Fruit fly (Drosophila melanogaster) whole organism, embryonic: ENCODE results near the gene Lipt2.
A peak's percentile ranks its signal among the peaks of the same experiment; 100 is the strongest.

Source experiments
- CG1024 ChIP-seq: fragments of 200-800 bp; sonication (Bioruptor generic); IDR thresholded peaks from 2 replicates; pipeline ENCODE4 v1.3.6; 2022; ENCODE audit warnings: missing biosample characterization, missing genetic modification characterization
- CG12236 ChIP-seq: fragments of 200-800 bp; sonication (Bioruptor generic); optimal IDR thresholded peaks from 2 replicates; lab custom pipeline; 2016; ENCODE audit warnings: missing biosample characterization, missing genetic modification characterization
- CG12769 ChIP-seq: fragments of 200-800 bp; sonication (Bioruptor generic); optimal IDR thresholded peaks from 2 replicates; lab custom pipeline; 2019; ENCODE audit warnings: missing biosample characterization, mild to moderate bottlenecking, missing genetic modification characterization, moderate library complexity
- CG12942 ChIP-seq: fragments of 200-800 bp; sonication (Bioruptor generic); optimal IDR thresholded peaks from 3 replicates; lab custom pipeline; 2016; ENCODE audit warnings: missing biosample characterization, missing genetic modification characterization
- CG13424 ChIP-seq: fragments of 200-800 bp; sonication (Bioruptor generic); optimal IDR thresholded peaks from 2 replicates; lab custom pipeline; 2019; ENCODE audit warnings: missing biosample characterization, mild to moderate bottlenecking, missing genetic modification characterization, moderate library complexity
- CG13894 ChIP-seq: fragments of 200-800 bp; sonication (Bioruptor generic); optimal IDR thresholded peaks from 3 replicates; lab custom pipeline; 2018; ENCODE audit warnings: missing biosample characterization, mild to moderate bottlenecking, missing genetic modification characterization, moderate library complexity
- CG14441 ChIP-seq: fragments of 200-800 bp; sonication (Bioruptor generic); IDR thresholded peaks from 2 replicates; pipeline ENCODE4 v1.3.6; 2022; ENCODE audit warnings: missing biosample characterization, missing genetic modification characterization
- CG15514 ChIP-seq: fragments of 200-800 bp; sonication (Bioruptor generic); optimal IDR thresholded peaks from 3 replicates; lab custom pipeline; 2017; ENCODE audit warnings: missing biosample characterization, missing genetic modification characterization, mild to moderate bottlenecking, moderate library complexity, missing genetic modification reagents
- CG1603 ChIP-seq: fragments of 200-800 bp; sonication (Bioruptor generic); optimal IDR thresholded peaks from 2 replicates; lab custom pipeline; 2019; ENCODE audit warnings: missing biosample characterization, mild to moderate bottlenecking, missing genetic modification characterization, moderate library complexity
- CG2875 ChIP-seq: fragments of 200-800 bp; sonication (Bioruptor generic); optimal IDR thresholded peaks from 2 replicates; lab custom pipeline; 2017; ENCODE audit warnings: missing biosample characterization, mild to moderate bottlenecking, missing genetic modification characterization, missing genetic modification reagents
- CG31388 ChIP-seq: fragments of 200-800 bp; sonication (Bioruptor generic); optimal IDR thresholded peaks from 2 replicates; lab custom pipeline; 2016; ENCODE audit warnings: missing biosample characterization, missing genetic modification characterization
- CG32772 ChIP-seq: fragments of 200-800 bp; sonication (Bioruptor generic); IDR thresholded peaks from 2 replicates; pipeline ENCODE4 v1.3.6; 2022; ENCODE audit warnings: missing biosample characterization, missing genetic modification characterization
- CG34422 ChIP-seq: fragments of 200-800 bp; sonication (Bioruptor generic); IDR thresholded peaks from 3 replicates; pipeline ENCODE4 v1.3.6; 2022; ENCODE audit warnings: missing biosample characterization, missing genetic modification characterization
- CG6791 ChIP-seq: fragments of 200-800 bp; sonication (Bioruptor generic); IDR thresholded peaks from 3 replicates; pipeline ENCODE4 v1.3.6; 2022; ENCODE audit warnings: missing biosample characterization, missing genetic modification characterization; ENCODE audit not compliant: partially characterized antibody
- CG7271 ChIP-seq: fragments of 200-800 bp; sonication (Bioruptor generic); optimal IDR thresholded peaks from 2 replicates; lab custom pipeline; 2018; ENCODE audit warnings: missing biosample characterization, mild to moderate bottlenecking, missing genetic modification characterization, moderate library complexity
- CG7839 ChIP-seq: fragments of 200-800 bp; sonication (Bioruptor generic); optimal IDR thresholded peaks from 3 replicates; lab custom pipeline; 2018; ENCODE audit warnings: missing biosample characterization, mild to moderate bottlenecking, missing genetic modification characterization, moderate library complexity
- CG8478 ChIP-seq: fragments of >200 bp; optimal IDR thresholded peaks from 2 replicates; lab custom pipeline; 2018
- CG9932 ChIP-seq: fragments of 200-800 bp; sonication (Bioruptor generic); IDR thresholded peaks from 2 replicates; pipeline ENCODE4 v1.3.6; 2022; ENCODE audit warnings: missing biosample characterization, missing genetic modification characterization
- Dref ChIP-seq: fragments of 200-800 bp; sonication (Bioruptor generic); IDR thresholded peaks from 2 replicates; pipeline ENCODE4 v1.3.6; 2022; ENCODE audit warnings: missing biosample characterization, missing genetic modification characterization
- HLHmδ ChIP-seq: fragments of 200-800 bp; sonication (Bioruptor generic); optimal IDR thresholded peaks from 2 replicates; lab custom pipeline; 2018; ENCODE audit warnings: missing biosample characterization, mild to moderate bottlenecking, missing genetic modification characterization, moderate library complexity
- MBD-R2 ChIP-seq: fragments of 200-800 bp; sonication (Bioruptor generic); IDR thresholded peaks from 2 replicates; pipeline ENCODE4 v1.3.6; 2022; ENCODE audit warnings: missing biosample characterization, missing genetic modification characterization
- MESR4 ChIP-seq: fragments of 200-800 bp; sonication (Bioruptor generic); optimal IDR thresholded peaks from 2 replicates; lab custom pipeline; 2018; ENCODE audit warnings: missing biosample characterization, mild to moderate bottlenecking, missing genetic modification characterization, moderate library complexity
- Med ChIP-seq: fragments of 200-800 bp; sonication (Bioruptor generic); peaks from one replicate; lab custom pipeline; 2016; ENCODE audit warnings: missing biosample characterization, missing genetic modification characterization, mild to moderate bottlenecking, inconsistent platforms, moderate library complexity
- Ptx1 ChIP-seq: fragments of 200-800 bp; sonication (Bioruptor generic); IDR thresholded peaks from 2 replicates; pipeline ENCODE4 v1.3.6; 2022; ENCODE audit warnings: missing biosample characterization, missing genetic modification characterization
- amos ChIP-seq: fragments of 200-800 bp; sonication (Bioruptor generic); IDR thresholded peaks from 2 replicates; pipeline ENCODE4 v1.3.6; 2022; ENCODE audit warnings: missing biosample characterization, missing genetic modification characterization; ENCODE audit not compliant: partially characterized antibody
- ash1 ChIP-seq: fragments of 200-800 bp; sonication (Bioruptor generic); optimal IDR thresholded peaks from 2 replicates; lab custom pipeline; 2018; ENCODE audit warnings: missing biosample characterization, mild to moderate bottlenecking, missing genetic modification characterization
- bsh ChIP-seq, 2 experiments: fragments of 200-800 bp; sonication (Bioruptor generic); optimal IDR thresholded peaks; 2 replicates each; lab custom pipeline; 2017 to 2018; ENCODE audit warnings: mild to moderate bottlenecking in 2 of 2, missing biosample characterization in 2 of 2, missing genetic modification characterization in 2 of 2, moderate library complexity in 1 of 2
- chinmo ChIP-seq: fragments of 200-800 bp; sonication (Bioruptor generic); IDR thresholded peaks from 4 replicates; pipeline ENCODE4 v1.3.6; 2022; ENCODE audit warnings: missing biosample characterization, missing genetic modification characterization; ENCODE audit not compliant: partially characterized antibody
- crol ChIP-seq: fragments of 200-800 bp; sonication (Bioruptor generic); IDR thresholded peaks from 2 replicates; pipeline ENCODE4 v1.3.6; 2022; ENCODE audit warnings: missing biosample characterization, missing genetic modification characterization
- crp ChIP-seq, 2 experiments: fragments of 200-800 bp; sonication (Bioruptor generic); optimal IDR thresholded peaks; 2 replicates in 1 of 2; 3 replicates in 1 of 2; lab custom pipeline; 2017; ENCODE audit warnings: missing biosample characterization in 2 of 2, missing genetic modification characterization in 2 of 2, mild to moderate bottlenecking in 1 of 2, moderate library complexity in 1 of 2
- exex ChIP-seq: fragments of 200-800 bp; sonication (Bioruptor generic); optimal IDR thresholded peaks from 4 replicates; lab custom pipeline; 2018; ENCODE audit warnings: missing biosample characterization, mild to moderate bottlenecking, missing genetic modification characterization, moderate library complexity
- fd96Cb ChIP-seq: fragments of 200-800 bp; sonication (Bioruptor generic); optimal IDR thresholded peaks from 2 replicates; lab custom pipeline; 2018; ENCODE audit warnings: missing biosample characterization, mild to moderate bottlenecking, missing genetic modification characterization, moderate library complexity
- lilli ChIP-seq: fragments of 200-800 bp; sonication (Bioruptor generic); optimal IDR thresholded peaks from 3 replicates; lab custom pipeline; 2016; ENCODE audit warnings: missing biosample characterization, missing genetic modification characterization
- mld ChIP-seq: fragments of 200-800 bp; sonication (Bioruptor generic); IDR thresholded peaks from 3 replicates; pipeline ENCODE4 v1.3.6; 2022; ENCODE audit warnings: missing biosample characterization, missing genetic modification characterization; ENCODE audit not compliant: partially characterized antibody
- pan ChIP-seq, 4 experiments: fragments of >200 bp in 3 of 4; fragments of 200-800 bp in 1 of 4; sonication (Bioruptor generic) in 1 of 4; optimal IDR thresholded peaks in 3 of 4; IDR thresholded peaks in 1 of 4; 2 replicates each; pipeline versions ENCODE4 v1.3.6 to Lab custom; 2017 to 2022; ENCODE audit warnings: missing biosample characterization in 2 of 4, missing genetic modification characterization in 2 of 4, mixed read lengths in 1 of 4
- pum ChIP-seq: fragments of 200-800 bp; sonication (Bioruptor generic); optimal IDR thresholded peaks from 2 replicates; lab custom pipeline; 2016; ENCODE audit warnings: missing biosample characterization, missing genetic modification characterization
- ranshi ChIP-seq: fragments of 200-800 bp; sonication (Bioruptor generic); IDR thresholded peaks from 2 replicates; pipeline ENCODE4 v1.3.6; 2022; ENCODE audit warnings: missing biosample characterization, missing genetic modification characterization
- ro ChIP-seq: fragments of 200-800 bp; sonication (Bioruptor generic); IDR thresholded peaks from 2 replicates; pipeline ENCODE4 v1.3.6; 2022; ENCODE audit warnings: missing biosample characterization, missing genetic modification characterization
- row ChIP-seq: fragments of 200-800 bp; sonication (Bioruptor generic); IDR thresholded peaks from 3 replicates; pipeline ENCODE4 v1.3.6; 2022; ENCODE audit warnings: missing biosample characterization, missing genetic modification characterization
- sens ChIP-seq: fragments of 200-800 bp; sonication (Bioruptor generic); peaks from one replicate; lab custom pipeline; 2016; ENCODE audit warnings: missing biosample characterization, missing genetic modification characterization
- sqz ChIP-seq: fragments of 200-800 bp; sonication (Bioruptor generic); optimal IDR thresholded peaks from 3 replicates; lab custom pipeline; 2018; ENCODE audit warnings: missing biosample characterization, mild to moderate bottlenecking, missing genetic modification characterization
- sr ChIP-seq: fragments of 200-800 bp; sonication (Bioruptor generic); IDR thresholded peaks from 3 replicates; pipeline ENCODE4 v1.3.6; 2022; ENCODE audit warnings: missing biosample characterization, missing genetic modification characterization
- tll ChIP-seq, 2 experiments: fragments of 200-800 bp in 1 of 2; fragments of >200 bp in 1 of 2; sonication (Bioruptor generic) in 1 of 2; optimal IDR thresholded peaks; 2 replicates each; lab custom pipeline; 2017 to 2019; ENCODE audit warnings: missing biosample characterization in 2 of 2, missing genetic modification characterization in 2 of 2, mild to moderate bottlenecking in 1 of 2, moderate library complexity in 1 of 2
- wor ChIP-seq: fragments of 200-800 bp; sonication (Bioruptor generic); IDR thresholded peaks from 2 replicates; pipeline ENCODE4 v1.3.6; 2022; ENCODE audit warnings: missing biosample characterization, missing genetic modification characterization
- zfh2 ChIP-seq: fragments of 200-800 bp; sonication (Bioruptor generic); optimal IDR thresholded peaks from 2 replicates; lab custom pipeline; 2016; ENCODE audit warnings: missing biosample characterization, missing genetic modification characterization

Gene Lipt2

DNA sequence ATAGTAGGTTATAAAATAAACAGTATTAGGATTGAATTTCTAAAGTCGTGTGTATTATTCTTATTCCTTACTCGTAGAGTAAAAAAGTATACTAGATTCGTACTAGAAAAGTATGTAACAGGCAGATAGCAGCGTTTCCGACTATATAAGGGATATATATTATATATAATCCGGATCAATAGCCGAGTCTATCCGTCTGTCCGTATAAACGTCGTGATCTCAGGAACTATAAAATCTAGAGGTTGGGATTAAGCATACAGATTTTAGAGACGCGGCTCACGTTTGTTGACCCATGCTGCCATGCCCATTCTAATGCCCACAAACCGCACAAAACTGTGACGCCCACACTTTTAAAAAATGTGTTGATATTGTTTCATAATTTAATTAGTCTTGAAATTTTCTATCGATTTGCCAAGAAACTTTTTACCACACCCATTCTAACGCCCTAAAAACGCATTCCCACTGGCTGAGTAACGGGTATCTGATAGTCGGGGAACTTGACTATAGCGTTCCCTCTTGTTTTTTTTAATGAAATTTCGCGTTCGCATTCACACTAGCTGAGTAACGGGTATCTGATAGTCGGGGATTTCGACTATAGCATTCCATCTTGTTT is 35.0 kb downstream of the Lipt2 start, which contains the start of gene CG9853 (continued):
- TF ChIP-seq CG6791 (GFP tag; lab: Robert Waterston, UW) (peak; percentile 82), CG12942 (GFP tag; lab: Kevin White, UChicago) (no peak), ro (no peak), CG7839 (no peak), exex (tag; lab: Kevin White, UChicago) (no peak), CG14441 (no peak), tll (GFP tag; optimal IDR thresholded peaks at IDR 0.05; lab: Kevin White, UChicago) (no peak), HLHmδ (GFP tag; lab: Kevin White, UChicago) (no peak), sens (GFP tag; lab: Kevin White, UChicago) (peak; percentile 26), amos (GFP tag; lab: Robert Waterston, UW) (peak; percentile 13; the same call in 1 of the 2 replicates)

DNA sequence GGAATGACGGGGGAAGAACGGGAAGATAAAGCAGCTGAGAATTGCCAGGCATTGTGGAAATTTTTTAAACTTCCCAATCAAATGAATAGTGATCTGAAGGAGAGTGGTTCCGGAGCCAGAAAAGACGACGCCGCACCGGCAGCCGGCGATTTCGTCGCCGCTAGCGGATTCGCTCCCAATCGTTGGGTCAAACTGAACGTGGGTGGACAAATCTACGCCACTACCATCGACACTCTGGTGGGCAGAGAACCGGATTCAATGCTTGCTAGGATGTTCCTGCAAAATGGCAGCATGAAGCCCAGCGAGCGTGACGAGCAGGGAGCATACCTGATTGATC is 36.7 kb downstream of the Lipt2 start, which contains the start of gene CG14647:
CG14647 (plus strand) TSS at position 14 of the 337 bp plus-strand sequence.
- TF ChIP-seq CG34422 (GFP tag; lab: Robert Waterston, UW) (peak; percentile 23; the same call in 1 of the 3 replicates), mld (GFP tag; lab: Robert Waterston, UW) (no peak), CG1024 (GFP tag; lab: Robert Waterston, UW) (peak; percentile 54; the same call in 1 of the 2 replicates), crol (GFP tag; lab: Robert Waterston, UW) (0 out of 2 replicates have a peak, but pooled peaks have one; percentile 19), pan (optimal IDR thresholded peaks at IDR 0.05; lab: Kevin White, UChicago) (no peak), pan (GFP tag; optimal IDR thresholded peaks at IDR 0.05 in 1 of 2, IDR thresholded peaks at IDR 0.05 in 1 of 2) (peak in 1 of 2 experiments; percentile 14), CG12769 (tag; lab: Kevin White, UChicago) (peak; percentile 4), CG2875 (GFP tag; lab: Kevin White, UChicago) (no peak), CG7271 (tag; lab: Kevin White, UChicago) (no peak), chinmo (GFP tag; lab: Robert Waterston, UW) (0 out of 4 replicates have a peak, but pooled peaks have one; percentile 11), CG13894 (no peak), Dref (GFP tag; lab: Robert Waterston, UW) (peak; percentile 35), CG8478 (lab: Kevin White, UChicago) (no peak), sr (GFP tag; lab: Robert Waterston, UW) (peak; percentile 36; the same call in 1 of the 3 replicates), row (GFP tag; lab: Robert Waterston, UW) (no peak), MBD-R2 (GFP tag; lab: Robert Waterston, UW) (peak; percentile 67), Med (peak; percentile 61), CG15514 (GFP tag; lab: Kevin White, UChicago) (peak; percentile 76), crp (GFP tag; optimal IDR thresholded peaks at IDR 0.05; lab: Kevin White, UChicago) (peak in 1 of 2 experiments; percentile 24), MESR4 (GFP tag; lab: Kevin White, UChicago) (peak; percentile 65)

DNA sequence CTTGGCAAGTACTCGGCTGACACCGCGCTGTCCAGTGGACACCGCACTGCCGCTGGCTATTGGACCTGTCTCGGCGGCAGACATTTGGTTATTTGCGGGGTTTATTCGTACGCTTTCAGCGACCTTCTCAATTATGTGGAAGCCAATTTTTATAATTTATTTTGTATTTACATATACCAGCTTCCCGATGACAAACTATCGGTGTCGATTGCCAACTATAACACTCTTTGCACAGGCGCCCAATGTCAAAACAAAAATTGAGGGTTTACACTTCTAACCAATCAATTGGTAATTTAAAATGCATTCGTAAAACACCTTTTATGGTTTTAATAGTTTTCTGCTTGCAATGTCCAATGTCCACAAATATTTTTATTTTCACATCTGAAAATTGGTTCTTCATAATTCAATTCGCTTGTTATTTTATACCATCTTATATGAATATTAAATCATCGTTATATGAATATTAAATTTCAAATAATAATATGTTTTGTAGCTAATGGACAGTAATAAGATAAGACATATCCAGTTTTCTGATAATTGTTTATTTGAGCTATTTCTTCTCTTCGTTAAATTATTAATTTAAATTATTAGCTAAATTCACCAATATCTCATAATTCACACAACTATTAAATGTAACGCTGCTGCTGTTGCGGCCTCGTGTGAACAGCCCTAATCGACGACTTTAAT is 37.2 kb downstream of the Lipt2 start:
- TF ChIP-seq lilli: peak; percentile 50
- TF ChIP-seq CG31388: no peak
- peak; percentile 9 for TF ChIP-seq CG13424 (tag; lab: Kevin White, UChicago)
- peak; percentile 64 for TF ChIP-seq CG9932 (GFP tag; lab: Robert Waterston, UW)
- TF ChIP-seq CG12236 (GFP tag; lab: Kevin White, UChicago): no peak
- TF ChIP-seq CG15514 (GFP tag; lab: Kevin White, UChicago): peak; percentile 1
- TF ChIP-seq sqz: no peak
- peak; percentile 63 for TF ChIP-seq CG1603 (tag; lab: Kevin White, UChicago)
- 0 out of 2 replicates have a peak, but pooled peaks have one; percentile 22 for TF ChIP-seq ranshi (GFP tag; lab: Robert Waterston, UW)
- TF ChIP-seq wor (GFP tag; lab: Robert Waterston, UW): no peak
- peak; percentile 12 for TF ChIP-seq zfh2 (GFP tag; lab: Kevin White, UChicago)
- TF ChIP-seq ash1 (GFP tag; lab: Kevin White, UChicago): no peak
- TF ChIP-seq Ptx1 (GFP tag; lab: Robert Waterston, UW): 0 out of 2 replicates have a peak, but pooled peaks have one; percentile 21
- no peak for TF ChIP-seq CG32772 (GFP tag; lab: Robert Waterston, UW)
- no peak for TF ChIP-seq pum (GFP tag; lab: Kevin White, UChicago)
- TF ChIP-seq bsh (GFP tag; optimal IDR thresholded peaks at IDR 0.05; lab: Kevin White, UChicago): no peak
- peak; percentile 10 for TF ChIP-seq fd96Cb (tag; lab: Kevin White, UChicago)
